Worm (Caenorhabditis elegans) whole organism, L1 larva: ENCODE data around the gene ttr-15.
A peak's percentile ranks its signal among the peaks of the same experiment; 100 is the strongest.

Source experiments
- blmp-1 ChIP-seq: fragments of 150-350 bp; optimal IDR thresholded peaks from 2 replicates; lab custom pipeline; 2014; ENCODE audit warnings: missing biosample characterization, missing genetic modification characterization
- ceh-82 ChIP-seq, 3 experiments: fragments of 150-350 bp in 1 of 3; sonication (generic microtip) in 2 of 3; optimal IDR thresholded peaks; 2 replicates each; lab custom pipeline; 2014 to 2017; ENCODE audit warnings: missing biosample characterization in 3 of 3, missing genetic modification characterization in 3 of 3
- irx-1 ChIP-seq: sonication (generic microtip); optimal IDR thresholded peaks from 2 replicates; lab custom pipeline; 2016; ENCODE audit warnings: missing genetic modification characterization, missing compliant biosample characterization
- nhr-237 ChIP-seq: fragments of 150-350 bp; optimal IDR thresholded peaks from 2 replicates; lab custom pipeline; 2014; ENCODE audit warnings: missing biosample characterization, missing genetic modification characterization
- snu-23 ChIP-seq: sonication (generic microtip); optimal IDR thresholded peaks from 2 replicates; lab custom pipeline; 2016; ENCODE audit warnings: missing genetic modification characterization, missing compliant biosample characterization

DNA sequence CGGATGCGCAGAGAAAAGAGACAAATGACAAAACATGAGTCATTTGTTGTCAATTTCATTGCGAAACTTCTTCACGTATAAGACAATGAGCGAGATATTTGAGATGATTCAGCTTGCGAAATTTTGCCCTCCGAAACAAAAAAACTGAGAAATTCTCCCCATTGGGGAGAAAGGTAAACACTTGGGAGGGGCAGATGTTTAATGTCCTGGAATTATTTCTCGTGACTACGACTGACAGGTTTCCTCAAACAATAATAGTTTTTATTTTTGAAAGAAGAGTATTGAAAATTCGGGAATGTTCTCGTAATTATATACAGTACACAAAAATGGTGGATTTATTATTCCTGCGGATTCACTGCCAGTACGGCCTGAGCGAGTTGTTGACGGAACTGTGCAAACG lies 6.4 kb upstream of the ttr-15 start:
- TF ChIP-seq irx-1 (tag; lab: Kevin White, UChicago) (no peak), blmp-1 (no peak), nhr-237 (tag; lab: Kevin White, UChicago) (no peak), ceh-82 (tag; optimal IDR thresholded peaks at IDR 0.05; lab: Kevin White, UChicago) (no peak), snu-23 (GFP tag; lab: Kevin White, UChicago) (peak; percentile 14)
